Fruit fly (Drosophila melanogaster): ENCODE measurements around the gene Syx7.

Gene Syx7

DNA sequence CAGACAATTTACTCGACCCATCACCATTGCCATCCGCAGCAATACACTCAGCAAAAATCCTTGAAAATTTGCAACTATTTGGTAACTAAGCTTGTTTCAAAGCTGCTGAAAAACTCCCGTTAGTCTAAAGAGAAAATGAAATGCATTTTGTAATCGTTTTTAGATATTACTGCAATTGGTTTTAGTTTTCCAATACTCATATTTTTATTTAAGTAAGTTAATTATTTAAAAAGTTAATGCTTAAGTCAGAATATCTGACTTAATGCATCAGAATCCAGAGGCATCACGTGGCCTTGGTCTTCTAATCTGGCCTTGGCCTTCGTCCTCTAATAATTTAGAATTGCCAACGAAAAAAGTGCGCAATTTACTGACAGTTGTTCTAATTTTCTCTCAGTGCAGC lies 17.2 kb downstream of the Syx7 start (continued):
- TF ChIP-seq CG11504 (tag; optimal IDR thresholded peaks at IDR 0.05) (peak; percentile 46), dmrt11E (tag; optimal IDR thresholded peaks at IDR 0.05) (peak; percentile 70), seq (GFP tag; IDR thresholded peaks at IDR 0.05) (no peak), pb (GFP tag; optimal IDR thresholded peaks at IDR 0.05) (no peak), CG16863 (GFP tag; optimal IDR thresholded peaks at IDR 0.05) (no peak), gcm (GFP tag; optimal IDR thresholded peaks at IDR 0.05) (no peak), sc (optimal IDR thresholded peaks at IDR 0.05) (no peak), sc (GFP tag; optimal IDR thresholded peaks at IDR 0.05) (peak; percentile 43), CG4424 (GFP tag; optimal IDR thresholded peaks at IDR 0.05) (peak; percentile 20), dmrt99B (tag; optimal IDR thresholded peaks at IDR 0.05) (no peak), HHEX (GFP tag; optimal IDR thresholded peaks at IDR 0.05) (no peak), CG18262 (tag; optimal IDR thresholded peaks at IDR 0.05) (peak; percentile 73), CG4360 (GFP tag; IDR thresholded peaks at IDR 0.05) (no peak), MBD-R2 (GFP tag; IDR thresholded peaks at IDR 0.05) (no peak), Oli (tag; optimal IDR thresholded peaks at IDR 0.05) (peak; percentile 33), bbx (GFP tag; IDR thresholded peaks at IDR 0.05; ENCODE audit: partially characterized antibody) (no peak), Lhr (GFP tag; optimal IDR thresholded peaks at IDR 0.05) (no peak), pum (GFP tag; optimal IDR thresholded peaks at IDR 0.05) (no peak), Sox102F (GFP tag; optimal IDR thresholded peaks at IDR 0.05) (peak; percentile 21), CG10959 (GFP tag; IDR thresholded peaks at IDR 0.05) (0 out of 2 replicates have a peak, but pooled peaks have one; percentile 9), CG2712 (tag; optimal IDR thresholded peaks at IDR 0.05) (peak; percentile 59), Nf-YA (GFP tag; IDR thresholded peaks at IDR 0.05) (no peak), trh (GFP tag; optimal IDR thresholded peaks at IDR 0.05) (no peak), pros (GFP tag; optimal IDR thresholded peaks at IDR 0.05) (no peak), croc (GFP tag; conservative IDR thresholded peaks at IDR 0.05) (peak; percentile 17; the same call in 1 of the 3 replicates), H2.0 (GFP tag; IDR thresholded peaks at IDR 0.05) (no peak), danr (GFP tag; IDR thresholded peaks at IDR 0.05) (no peak), CG13296 (GFP tag; optimal IDR thresholded peaks at IDR 0.05) (no peak), slp2 (GFP tag; optimal IDR thresholded peaks at IDR 0.05) (no peak), repo (GFP tag; optimal IDR thresholded peaks at IDR 0.05) (no peak), Aef1 (GFP tag; IDR thresholded peaks at IDR 0.05) (no peak), btn (GFP tag; optimal IDR thresholded peaks at IDR 0.05) (no peak), CG6654 (GFP tag; optimal IDR thresholded peaks at IDR 0.05) (no peak), rib (GFP tag; IDR thresholded peaks at IDR 0.05) (no peak), CG31224 (GFP tag; IDR thresholded peaks at IDR 0.05) (no peak), insv (GFP tag; optimal IDR thresholded peaks at IDR 0.05) (no peak), CG14050 (GFP tag; IDR thresholded peaks at IDR 0.05) (no peak), lola (GFP tag; optimal IDR thresholded peaks at IDR 0.05) (peak in 1 of 3 experiments; percentile 75), CG10267 (tag; optimal IDR thresholded peaks at IDR 0.05) (peak; percentile 16), Sin3A (optimal IDR thresholded peaks at IDR 0.05) (no peak), CG1603 (tag; optimal IDR thresholded peaks at IDR 0.05) (no peak), Camta (GFP tag; optimal IDR thresholded peaks at IDR 0.05) (no peak), CG2678 (tag; optimal IDR thresholded peaks at IDR 0.05) (peak; percentile 24), CG4404 (GFP tag; IDR thresholded peaks at IDR 0.05) (peak; percentile 49; the same call in 1 of the 2 replicates), D (optimal IDR thresholded peaks at IDR 0.05) (no peak), D (GFP tag; optimal IDR thresholded peaks at IDR 0.05) (peak; percentile 59), row (GFP tag; IDR thresholded peaks at IDR 0.05) (no peak), CTCF (GFP tag; optimal IDR thresholded peaks at IDR 0.05) (no peak), CG17361 (GFP tag; IDR thresholded peaks at IDR 0.05) (peak; percentile 73), al (GFP tag; IDR thresholded peaks at IDR 0.05) (no peak), CG18476 (GFP tag; optimal IDR thresholded peaks at IDR 0.05) (no peak), CG8924 (tag; optimal IDR thresholded peaks at IDR 0.05) (peak; percentile 10), mirr (GFP tag; optimal IDR thresholded peaks at IDR 0.05) (no peak), br (optimal IDR thresholded peaks at IDR 0.05) (no peak)
